Worm (Caenorhabditis elegans) whole organism, L4/young adult: ENCODE data around the gene K09C4.2.

ENCODE experiments used
- W03F9.2 ChIP-seq: fragments of 150-350 bp; optimal IDR thresholded peaks from 2 replicates; lab custom pipeline; 2014; ENCODE audit warnings: missing biosample characterization, missing genetic modification characterization
- dao-5 ChIP-seq: sonication (generic microtip); optimal IDR thresholded peaks from 2 replicates; lab custom pipeline; 2016; ENCODE audit warnings: missing genotype, missing genetic modification characterization, moderate library complexity, missing compliant biosample characterization
- him-1 ChIP-seq: sonication (generic microtip); optimal IDR thresholded peaks from 2 replicates; lab custom pipeline; 2016; ENCODE audit warnings: missing genotype, missing genetic modification reagents, missing genetic modification characterization, missing compliant biosample characterization

K09C4.2 gene

ce11 chrX:3315014-3315413, 18.7 kb downstream of the K09C4.2 start, which contains the start of gene ddr-2:
Gene ddr-2, plus strand, starts transcription at chrX:3315314.
- TF ChIP-seq dao-5 (tag; lab: Kevin White, UChicago) (no peak), W03F9.2 (no peak), him-1 (no peak)

ce11 chrX:3315891-3316657, 19.8 kb downstream of the K09C4.2 start:
- TF ChIP-seq dao-5 (tag; lab: Kevin White, UChicago) (no peak), him-1 (no peak), W03F9.2 (no peak)

- TF ChIP-seq W03F9.2 = no peak
- no peak for TF ChIP-seq dao-5 (tag; lab: Kevin White, UChicago)
- TF ChIP-seq him-1 = no peak
Measured at ce11 chrX:3316830-3317229, 20.5 kb downstream of the K09C4.2 start.

- TF ChIP-seq him-1 = no peak
- no peak for TF ChIP-seq W03F9.2
- no peak for TF ChIP-seq dao-5 (tag; lab: Kevin White, UChicago)
Measured at ce11 chrX:3326175-3326574, 29.9 kb downstream of the K09C4.2 start, which contains the start of gene F11D5.6. Gene F11D5.6, minus strand, starts transcription at chrX:3326275.

- TF ChIP-seq dao-5 (tag; lab: Kevin White, UChicago) (no peak), W03F9.2 (no peak), him-1 (no peak)
Measured at ce11 chrX:3332824-3333223, 36.5 kb downstream of the K09C4.2 start, which contains the start of gene F11D5.1. Gene F11D5.1, plus strand, starts transcription at chrX:3333124.

ce11 chrX:3334115-3334514, 37.8 kb downstream of the K09C4.2 start:
- no peak for TF ChIP-seq him-1
- no peak for TF ChIP-seq W03F9.2
- TF ChIP-seq dao-5 (tag; lab: Kevin White, UChicago) = no peak

ce11 chrX:3339882-3340281, 43.6 kb downstream of the K09C4.2 start:
- TF ChIP-seq him-1 = no peak

ce11 chrX:3343620-3344197, 47.4 kb downstream of the K09C4.2 start:
- TF ChIP-seq him-1 = no peak
- TF ChIP-seq dao-5 (tag; lab: Kevin White, UChicago) = no peak
- no peak for TF ChIP-seq W03F9.2
